Worm (Caenorhabditis elegans): ENCODE measurements around the gene srlf-18.

The srlf-18 gene

ce11 chrIV:11146962-11147470, 45.7 kb upstream of the srlf-18 start, which contains the start of gene pigq-1 (continued):
- TF ChIP-seq hlh-12 (tag; optimal IDR thresholded peaks at IDR 0.05) (no peak), snpc-4 (GFP tag; optimal IDR thresholded peaks at IDR 0.05) (no peak), snpc-4 (tag; optimal IDR thresholded peaks at IDR 0.05) (peak in 2 of 4 experiments; percentile 47 to 48), somi-1 (GFP tag; optimal IDR thresholded peaks at IDR 0.05) (peak; percentile 14), ZK185.1 (tag; optimal IDR thresholded peaks at IDR 0.05; ENCODE audit: poor library complexity, severe bottlenecking) (peak; percentile 83), Y95B8A.8 (GFP tag; IDR thresholded peaks at IDR 0.05) (0 out of 2 replicates have a peak, but pooled peaks have one; percentile 36), aptf-3 (GFP tag; IDR thresholded peaks at IDR 0.05) (no peak), hrde-1 (tag; optimal IDR thresholded peaks at IDR 0.05; ENCODE audit: borderline replicate concordance) (peak; percentile 90), hmg-1.2 (GFP tag; IDR thresholded peaks at IDR 0.05) (no peak), egl-18 (GFP tag; IDR thresholded peaks at IDR 0.05) (no peak), Y56A3A.18 (GFP tag; IDR thresholded peaks at IDR 0.05) (peak; percentile 71; the same call in 1 of the 2 replicates), xnd-1 (tag; optimal IDR thresholded peaks at IDR 0.05) (peak; percentile 28), Y53F4B.3 (GFP tag; IDR thresholded peaks at IDR 0.05) (no peak), F57A8.1 (GFP tag; optimal IDR thresholded peaks at IDR 0.05) (no peak), snpc-1.3 (tag; optimal IDR thresholded peaks at IDR 0.05; ENCODE audit: insufficient read depth) (peak; percentile 72), B0336.3 (GFP tag; IDR thresholded peaks at IDR 0.05) (peak; percentile 81; the same call in 1 of the 2 replicates), K11D2.4 (GFP tag; IDR thresholded peaks at IDR 0.05) (no peak), tlf-1 (GFP tag; optimal IDR thresholded peaks at IDR 0.05) (peak; percentile 80), fkh-3 (tag; optimal IDR thresholded peaks at IDR 0.05) (peak; percentile 86), ama-1 (optimal IDR thresholded peaks at IDR 0.05) (peak; percentile 90), ama-1 (GFP tag; optimal IDR thresholded peaks at IDR 0.05) (no peak), Y53G8AR.9 (GFP tag; conservative IDR thresholded peaks at IDR 0.05) (peak; percentile 84), repo-1 (tag; optimal IDR thresholded peaks at IDR 0.05) (peak; percentile 78), lir-1 (GFP tag; conservative IDR thresholded peaks at IDR 0.05) (no peak), lag-1 (GFP tag; IDR thresholded peaks at IDR 0.05) (no peak), ccch-3 (GFP tag; optimal IDR thresholded peaks at IDR 0.05) (no peak), unc-62 (GFP tag; optimal IDR thresholded peaks at IDR 0.05) (no peak), nfyb-1 (GFP tag; IDR thresholded peaks at IDR 0.05) (peak; percentile 71; the same call in 1 of the 2 replicates), rec-8 (tag; optimal IDR thresholded peaks at IDR 0.05) (peak; percentile 19 to 39), ceh-27 (GFP tag; optimal IDR thresholded peaks at IDR 0.05) (no peak), egl-44 (GFP tag; IDR thresholded peaks at IDR 0.05) (no peak), ceh-100 (GFP tag; IDR thresholded peaks at IDR 0.05) (0 out of 2 replicates have a peak, but pooled peaks have one; percentile 25), ceh-58 (GFP tag; IDR thresholded peaks at IDR 0.05) (no peak), lin-54 (GFP tag; optimal IDR thresholded peaks at IDR 0.05) (no peak), aptf-2 (GFP tag; conservative IDR thresholded peaks at IDR 0.05) (no peak), B0261.1 (tag; optimal IDR thresholded peaks at IDR 0.05) (no peak), F33H1.4 (GFP tag; IDR thresholded peaks at IDR 0.05) (no peak), athp-1 (tag; optimal IDR thresholded peaks at IDR 0.05) (peak; percentile 52), ztf-22 (GFP tag; optimal IDR thresholded peaks at IDR 0.05) (no peak), T07F8.4 (tag; optimal IDR thresholded peaks at IDR 0.05) (no peak), ztf-3 (GFP tag; optimal IDR thresholded peaks at IDR 0.05) (peak; percentile 43), ceh-79 (tag; optimal IDR thresholded peaks at IDR 0.05) (no peak), ceh-91 (GFP tag; IDR thresholded peaks at IDR 0.05) (no peak), ztf-25 (GFP tag; IDR thresholded peaks at IDR 0.05) (no peak), nhr-90 (tag; optimal IDR thresholded peaks at IDR 0.05) (no peak), pha-4 (tag; optimal IDR thresholded peaks at IDR 0.05) (no peak), mes-4 (tag; optimal IDR thresholded peaks at IDR 0.05) (no peak), T26A5.8 (tag; optimal IDR thresholded peaks at IDR 0.05) (peak; percentile 21), mcd-1 (GFP tag; IDR thresholded peaks at IDR 0.05) (no peak)
